Worm (Caenorhabditis elegans) whole organism, L4 larva: ENCODE data around the gene K09H11.9.

ENCODE experiments used
- D1046.2 ChIP-seq: fragments of 200-800 bp; sonication (Bioruptor generic); IDR thresholded peaks from 2 replicates; pipeline ENCODE4 v1.3.6; 2022; ENCODE audit warnings: missing genetic modification characterization, missing compliant biosample characterization
- F26F4.8 ChIP-seq: fragments of 200-800 bp; sonication (Bioruptor generic); conservative IDR thresholded peaks from 2 replicates; pipeline ENCODE4 v1.3.6; 2022; ENCODE audit warnings: missing genetic modification characterization, missing compliant biosample characterization
- F37D6.2 ChIP-seq: sonication (generic microtip); optimal IDR thresholded peaks from 2 replicates; lab custom pipeline; 2016; ENCODE audit warnings: mild to moderate bottlenecking, missing genetic modification characterization, missing compliant biosample characterization
- F44E2.7 ChIP-seq: fragments of 200-800 bp; sonication (Bioruptor generic); IDR thresholded peaks from 2 replicates; pipeline ENCODE4 v2.1.2; 2022; ENCODE audit warnings: missing genetic modification characterization, missing compliant biosample characterization
- F49E8.2 ChIP-seq: sonication (generic microtip); optimal IDR thresholded peaks from 2 replicates; lab custom pipeline; 2016; ENCODE audit warnings: missing compliant biosample characterization, mild to moderate bottlenecking, missing genetic modification characterization, borderline replicate concordance
- R02D3.7 ChIP-seq: fragments of 150-350 bp; sonication (generic microtip); optimal IDR thresholded peaks from 3 replicates; lab custom pipeline; 2014; ENCODE audit warnings: missing biosample characterization, missing genetic modification characterization
- Y48G9A.11 ChIP-seq: fragments of 200-800 bp; sonication (Bioruptor generic); IDR thresholded peaks from 2 replicates; pipeline ENCODE4 v1.3.6; 2022; ENCODE audit warnings: missing genetic modification reagents, missing genetic modification characterization, missing compliant biosample characterization
- Y75B8A.6 ChIP-seq: fragments of 200-800 bp; sonication (Bioruptor generic); IDR thresholded peaks from 2 replicates; pipeline ENCODE4 v1.3.6; 2022; ENCODE audit warnings: missing genetic modification reagents, missing genetic modification characterization, missing compliant biosample characterization
- ZK337.2 ChIP-seq: fragments of 200-800 bp; sonication (Bioruptor generic); IDR thresholded peaks from 2 replicates; pipeline ENCODE4 v1.3.6; 2022; ENCODE audit warnings: missing genetic modification reagents, missing genetic modification characterization, missing compliant biosample characterization
- aha-1 ChIP-seq: fragments of 150-350 bp; peaks from one replicate; lab custom pipeline; 2014; ENCODE audit warnings: missing biosample characterization, missing genetic modification characterization
- ama-1 ChIP-seq: fragments of 150-350 bp; optimal IDR thresholded peaks from 2 replicates; lab custom pipeline; 2014; ENCODE audit warnings: inconsistent platforms, mixed read lengths
- arid-1 ChIP-seq: fragments of 200-800 bp; sonication (Bioruptor generic); conservative IDR thresholded peaks from 2 replicates; pipeline ENCODE4 v1.3.6; 2022; ENCODE audit warnings: missing genetic modification reagents, missing genetic modification characterization, missing compliant biosample characterization
- attf-4 ChIP-seq: sonication (generic microtip); optimal IDR thresholded peaks from 3 replicates; lab custom pipeline; 2017; ENCODE audit warnings: missing biosample characterization, missing genetic modification characterization
- ceh-32 ChIP-seq: sonication (generic microtip); optimal IDR thresholded peaks from 2 replicates; lab custom pipeline; 2016; ENCODE audit warnings: mild to moderate bottlenecking, missing genetic modification characterization, missing compliant biosample characterization; ENCODE audit not compliant: poor library complexity
- ceh-44 ChIP-seq: fragments of 200-800 bp; sonication (Bioruptor generic); IDR thresholded peaks from 2 replicates; pipeline ENCODE4 v1.3.6; 2022; ENCODE audit warnings: missing genetic modification reagents, missing genetic modification characterization, missing compliant biosample characterization
- ceh-62 ChIP-seq: sonication (generic microtip); optimal IDR thresholded peaks from 2 replicates; lab custom pipeline; 2017; ENCODE audit warnings: missing biosample characterization, missing genetic modification characterization
- ces-1 ChIP-seq: fragments of 150-350 bp; sonication (generic microtip); optimal IDR thresholded peaks from 4 replicates; lab custom pipeline; 2014; ENCODE audit warnings: missing biosample characterization, missing genetic modification reagents, missing genetic modification characterization
- ctbp-1 ChIP-seq: fragments of 200-800 bp; sonication (Bioruptor generic); IDR thresholded peaks from 2 replicates; pipeline ENCODE4 v1.3.6; 2022; ENCODE audit warnings: missing genetic modification reagents, missing genetic modification characterization, missing compliant biosample characterization
- daf-12 ChIP-seq: fragments of 150-350 bp; optimal IDR thresholded peaks from 2 replicates; lab custom pipeline; 2014; ENCODE audit warnings: missing biosample characterization, missing genetic modification reagents, missing genetic modification characterization
- daf-8 ChIP-seq: fragments of 200-800 bp; sonication (Bioruptor generic); IDR thresholded peaks from 2 replicates; pipeline ENCODE4 v1.3.6; 2022; ENCODE audit warnings: missing genetic modification characterization, missing compliant biosample characterization
- dmd-8 ChIP-seq: fragments of 200-800 bp; sonication (Bioruptor generic); IDR thresholded peaks from 2 replicates; pipeline ENCODE4 v1.3.6; 2022; ENCODE audit warnings: missing genetic modification characterization, missing compliant biosample characterization
- egl-43 ChIP-seq: fragments of 200-800 bp; sonication (Bioruptor generic); IDR thresholded peaks from 2 replicates; pipeline ENCODE4 v1.3.6; 2022; ENCODE audit warnings: missing genetic modification reagents, missing genetic modification characterization, missing compliant biosample characterization
- fos-1 ChIP-seq: fragments of 150-350 bp; optimal IDR thresholded peaks from 2 replicates; lab custom pipeline; 2014; ENCODE audit warnings: missing biosample characterization, missing genetic modification characterization
- gei-8 ChIP-seq: fragments of 200-800 bp; sonication (Bioruptor generic); optimal IDR thresholded peaks from 2 replicates; lab custom pipeline; 2018; ENCODE audit warnings: mild to moderate bottlenecking, missing genetic modification characterization, missing compliant biosample characterization
- hlh-11 ChIP-seq: fragments of 200-800 bp; sonication (Bioruptor generic); optimal IDR thresholded peaks from 2 replicates; lab custom pipeline; 2018; ENCODE audit warnings: mild to moderate bottlenecking, missing genetic modification characterization, missing compliant biosample characterization
- hmg-1.1 ChIP-seq: fragments of 200-800 bp; sonication (Bioruptor generic); IDR thresholded peaks from 2 replicates; pipeline ENCODE4 v1.3.6; 2022; ENCODE audit warnings: missing genetic modification reagents, missing genetic modification characterization, missing compliant biosample characterization
- jun-1 ChIP-seq: fragments of 150-350 bp; optimal IDR thresholded peaks from 2 replicates; lab custom pipeline; 2014; ENCODE audit warnings: missing biosample characterization, missing genetic modification reagents, missing genetic modification characterization
- lin-38 ChIP-seq: fragments of 200-800 bp; sonication (Bioruptor generic); IDR thresholded peaks from 2 replicates; pipeline ENCODE4 v1.3.6; 2022; ENCODE audit warnings: missing genetic modification reagents, missing genetic modification characterization, missing compliant biosample characterization
- lin-39 ChIP-seq: fragments of 150-350 bp; optimal IDR thresholded peaks from 2 replicates; lab custom pipeline; 2014; ENCODE audit warnings: missing biosample characterization, missing genetic modification reagents, missing genetic modification characterization
- lsy-2 ChIP-seq, 2 experiments: fragments of 150-350 bp in 1 of 2; sonication (generic microtip) in 1 of 2; optimal IDR thresholded peaks; 2 replicates each; lab custom pipeline; 2014 to 2017; ENCODE audit warnings: missing biosample characterization in 2 of 2, missing genetic modification characterization in 2 of 2
- madf-5 ChIP-seq, 2 experiments: fragments of 200-800 bp; sonication (Bioruptor generic); IDR thresholded peaks; 2 replicates each; pipeline ENCODE4 v1.3.6; 2022; ENCODE audit warnings: missing compliant biosample characterization in 2 of 2, missing genetic modification characterization in 2 of 2
- mdl-1 ChIP-seq, 2 experiments: fragments of 150-350 bp in 1 of 2; sonication (generic microtip) in 1 of 2; optimal IDR thresholded peaks; 2 replicates each; lab custom pipeline; 2014 to 2017; ENCODE audit warnings: missing biosample characterization in 2 of 2, missing genetic modification characterization in 2 of 2
- mxl-2 ChIP-seq: fragments of 200-800 bp; sonication (Bioruptor generic); conservative IDR thresholded peaks from 2 replicates; pipeline ENCODE4 v1.3.6; 2022; ENCODE audit warnings: missing genetic modification reagents, missing genetic modification characterization, missing compliant biosample characterization
- mxl-3 ChIP-seq: fragments of 200-800 bp; sonication (Bioruptor generic); optimal IDR thresholded peaks from 2 replicates; lab custom pipeline; 2018; ENCODE audit warnings: mild to moderate bottlenecking, missing genetic modification characterization, missing compliant biosample characterization
- nhr-10 ChIP-seq: fragments of 150-350 bp; optimal IDR thresholded peaks from 2 replicates; lab custom pipeline; 2014; ENCODE audit warnings: missing biosample characterization, missing genetic modification characterization
- nhr-102 ChIP-seq: sonication (generic microtip); optimal IDR thresholded peaks from 2 replicates; lab custom pipeline; 2016; ENCODE audit warnings: mild to moderate bottlenecking, missing genetic modification characterization, moderate library complexity, missing compliant biosample characterization
- nhr-11 ChIP-seq: fragments of 150-350 bp; optimal IDR thresholded peaks from 2 replicates; lab custom pipeline; 2014; ENCODE audit warnings: missing biosample characterization, missing genetic modification characterization
- nhr-25 ChIP-seq: sonication (generic microtip); optimal IDR thresholded peaks from 2 replicates; lab custom pipeline; 2017; ENCODE audit warnings: missing genetic modification characterization, mild to moderate bottlenecking, missing compliant biosample characterization, antibody characterized with exemption, moderate library complexity, borderline replicate concordance; ENCODE audit not compliant: insufficient read depth
- nhr-41 ChIP-seq: fragments of 200-800 bp; sonication (Bioruptor generic); IDR thresholded peaks from 2 replicates; pipeline ENCODE4 v1.3.6; 2022; ENCODE audit warnings: missing genetic modification reagents, missing genetic modification characterization, missing compliant biosample characterization
- pha-4 ChIP-seq, 2 experiments: fragments of 150-350 bp in 1 of 2; fragments of 200-800 bp in 1 of 2; sonication (Bioruptor generic) in 1 of 2; IDR thresholded peaks in 1 of 2; optimal IDR thresholded peaks in 1 of 2; 2 replicates each; pipeline versions ENCODE4 v1.3.6 to Lab custom; 2014 to 2022; ENCODE audit warnings: missing genetic modification characterization in 2 of 2, missing genetic modification reagents in 2 of 2, missing biosample characterization in 1 of 2, missing compliant biosample characterization in 1 of 2
- php-3 ChIP-seq: fragments of 200-800 bp; sonication (Bioruptor generic); IDR thresholded peaks from 2 replicates; pipeline ENCODE4 v1.3.6; 2022; ENCODE audit warnings: missing genetic modification reagents, missing genetic modification characterization, missing compliant biosample characterization
- rbr-2 ChIP-seq: sonication (generic microtip); optimal IDR thresholded peaks from 2 replicates; lab custom pipeline; 2016; ENCODE audit warnings: missing genotype, missing genetic modification characterization, missing compliant biosample characterization
- set-16 ChIP-seq: fragments of 200-800 bp; sonication (Bioruptor generic); IDR thresholded peaks from 2 replicates; pipeline ENCODE4 v1.3.6; 2022; ENCODE audit warnings: missing genetic modification reagents, missing genetic modification characterization, missing compliant biosample characterization
- snpc-1.2 ChIP-seq: fragments of 200-800 bp; sonication (Bioruptor generic); IDR thresholded peaks from 2 replicates; pipeline ENCODE4 v1.3.6; 2022; ENCODE audit warnings: missing genetic modification reagents, missing genetic modification characterization, missing compliant biosample characterization
- snpc-4 ChIP-seq: fragments of 150-350 bp; optimal IDR thresholded peaks from 2 replicates; lab custom pipeline; 2014; ENCODE audit warnings: missing biosample characterization, missing genetic modification characterization
- spr-3 ChIP-seq: fragments of 200-800 bp; sonication (Bioruptor generic); optimal IDR thresholded peaks from 2 replicates; lab custom pipeline; 2018; ENCODE audit warnings: mild to moderate bottlenecking, missing genetic modification characterization, missing compliant biosample characterization
- tra-1 ChIP-seq: fragments of 200-800 bp; sonication (Bioruptor generic); IDR thresholded peaks from 2 replicates; pipeline ENCODE4 v1.3.6; 2022; ENCODE audit warnings: missing genetic modification reagents, missing genetic modification characterization, missing compliant biosample characterization
- unc-130 ChIP-seq: sonication (generic microtip); optimal IDR thresholded peaks from 2 replicates; lab custom pipeline; 2016; ENCODE audit warnings: missing genetic modification reagents, missing genetic modification characterization, missing compliant biosample characterization
- vab-7 ChIP-seq: fragments of 200-800 bp; sonication (Bioruptor generic); IDR thresholded peaks from 2 replicates; pipeline ENCODE4 v1.3.6; 2022; ENCODE audit warnings: missing genetic modification reagents, missing genetic modification characterization, missing compliant biosample characterization
- zfp-3 ChIP-seq: fragments of 200-800 bp; sonication (Bioruptor generic); conservative IDR thresholded peaks from 2 replicates; pipeline ENCODE4 v1.3.6; 2022; ENCODE audit warnings: missing genetic modification reagents, missing genetic modification characterization, missing compliant biosample characterization
- zip-2 ChIP-seq: fragments of 150-350 bp; optimal IDR thresholded peaks from 2 replicates; lab custom pipeline; 2014; ENCODE audit warnings: missing biosample characterization, missing genetic modification characterization

The K09H11.9 gene

DNA sequence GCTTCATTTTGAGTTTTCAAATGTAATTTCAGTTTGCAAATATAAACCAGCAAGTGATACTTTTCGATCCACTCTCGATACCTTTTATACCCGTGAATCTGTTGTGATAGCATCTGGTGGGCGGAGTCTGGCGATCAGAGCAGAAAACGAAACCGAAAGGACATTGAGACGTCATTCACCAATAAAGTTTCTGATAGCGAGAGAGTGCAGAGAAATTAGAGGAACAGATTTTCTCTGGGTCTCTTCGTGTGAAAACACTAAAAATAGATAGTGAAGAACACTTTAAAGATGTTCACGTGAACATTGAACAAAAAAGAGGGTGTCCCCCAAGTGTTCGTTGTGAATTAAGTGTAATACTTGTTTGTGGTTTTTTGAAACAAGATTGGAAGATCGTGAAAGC lies 47.4 kb upstream of the K09H11.9 start, which contains the start of gene pgph-3 (continued):
- TF ChIP-seq nhr-25 (tag; lab: Kevin White, UChicago) (peak; percentile 61), tra-1 (GFP tag; lab: Robert Waterston, UW) (peak; percentile 67; the same call in 1 of the 2 replicates), lin-39 (tag; lab: Kevin White, UChicago) (no peak), nhr-10 (peak; percentile 60), mxl-3 (peak; percentile 71), ctbp-1 (GFP tag; lab: Robert Waterston, UW) (no peak), pha-4 (GFP tag; IDR thresholded peaks at IDR 0.05; lab: Robert Waterston, UW) (no peak), pha-4 (tag; optimal IDR thresholded peaks at IDR 0.05; lab: Kevin White, UChicago) (no peak), madf-5 (GFP tag; IDR thresholded peaks at IDR 0.05; lab: Robert Waterston, UW) (no peak), snpc-1.2 (no peak), D1046.2 (GFP tag; lab: Robert Waterston, UW) (no peak), zip-2 (tag; lab: Kevin White, UChicago) (peak; percentile 19), ces-1 (GFP tag; lab: Kevin White, UChicago) (no peak), F26F4.8 (no peak), arid-1 (GFP tag; lab: Robert Waterston, UW) (no peak; the same call in 1 of the 2 replicates), php-3 (GFP tag; lab: Robert Waterston, UW) (peak; percentile 84), dmd-8 (no peak), snpc-4 (tag; lab: Kevin White, UChicago) (no peak), vab-7 (no peak), ZK337.2 (GFP tag; lab: Robert Waterston, UW) (no peak), nhr-102 (tag; lab: Kevin White, UChicago) (peak; percentile 78), daf-12 (tag; lab: Kevin White, UChicago) (no peak), daf-8 (GFP tag; lab: Robert Waterston, UW) (no peak), set-16 (no peak), Y75B8A.6 (no peak), aha-1 (peak; percentile 51), attf-4 (tag; lab: Kevin White, UChicago) (no peak), ceh-44 (GFP tag; lab: Robert Waterston, UW) (no peak), mdl-1 (tag; optimal IDR thresholded peaks at IDR 0.05; lab: Kevin White, UChicago) (peak; percentile 75 to 94), jun-1 (tag; lab: Kevin White, UChicago) (no peak), fos-1 (tag; lab: Kevin White, UChicago) (no peak), nhr-11 (peak; percentile 32), Y48G9A.11 (GFP tag; lab: Robert Waterston, UW) (no peak), rbr-2 (no peak), gei-8 (GFP tag; lab: Kevin White, UChicago) (peak; percentile 7), ama-1 (lab: Kevin White, UChicago) (no peak), lsy-2 (tag; optimal IDR thresholded peaks at IDR 0.05; lab: Kevin White, UChicago) (peak in 1 of 2 experiments; percentile 75), zfp-3 (GFP tag; lab: Robert Waterston, UW) (peak; percentile 49; the same call in 1 of the 2 replicates), unc-130 (GFP tag; lab: Kevin White, UChicago) (no peak), R02D3.7 (no peak), egl-43 (no peak), ceh-32 (no peak), F44E2.7 (GFP tag; lab: Robert Waterston, UW) (no peak), nhr-41 (no peak), F37D6.2 (tag; lab: Kevin White, UChicago) (no peak), lin-38 (GFP tag; lab: Robert Waterston, UW) (peak; percentile 38), F49E8.2 (tag; lab: Kevin White, UChicago) (no peak), hmg-1.1 (GFP tag; lab: Robert Waterston, UW) (no peak), hlh-11 (tag; lab: Kevin White, UChicago) (peak; percentile 97), ceh-62 (tag; lab: Kevin White, UChicago) (no peak), spr-3 (GFP tag; lab: Kevin White, UChicago) (no peak), mxl-2 (GFP tag; lab: Robert Waterston, UW) (peak; percentile 93)
